Worm (Caenorhabditis elegans) whole organism, L3 larva: Measurements from ENCODE around the gene saps-1.

Source experiments
- ceh-28 ChIP-seq: fragments of 150-350 bp; optimal IDR thresholded peaks from 2 replicates; lab custom pipeline; 2014; ENCODE audit warnings: missing biosample characterization, missing genetic modification reagents, missing genetic modification characterization
- fkh-10 ChIP-seq: sonication (generic microtip); optimal IDR thresholded peaks from 2 replicates; lab custom pipeline; 2017; ENCODE audit warnings: missing biosample characterization, missing genetic modification reagents, missing genetic modification characterization
- nhr-11 ChIP-seq: fragments of 150-350 bp; optimal IDR thresholded peaks from 2 replicates; lab custom pipeline; 2014; ENCODE audit warnings: missing biosample characterization, missing genetic modification characterization
- nhr-23 ChIP-seq: fragments of 150-350 bp; optimal IDR thresholded peaks from 2 replicates; lab custom pipeline; 2014; ENCODE audit warnings: missing biosample characterization, missing genetic modification reagents, missing genetic modification characterization
- pqm-1 ChIP-seq: fragments of 150-350 bp; optimal IDR thresholded peaks from 2 replicates; lab custom pipeline; 2017; ENCODE audit warnings: missing biosample characterization, missing genetic modification characterization, inconsistent platforms
- snpc-4 ChIP-seq: fragments of 150-350 bp; optimal IDR thresholded peaks from 2 replicates; lab custom pipeline; 2014; ENCODE audit warnings: missing biosample characterization, missing genetic modification characterization

ce11 chrII:11290109-11290784 is 7.2 kb upstream of the saps-1 start, which contains the start of gene C47G2.3:
- TF ChIP-seq nhr-23 (tag; lab: Kevin White, UChicago) (peak; percentile 70), snpc-4 (tag; lab: Kevin White, UChicago) (no peak), nhr-11 (tag; lab: Kevin White, UChicago) (no peak), ceh-28 (tag; lab: Kevin White, UChicago) (no peak), pqm-1 (tag; lab: Kevin White, UChicago) (peak; percentile 43), fkh-10 (no peak)
